Worm (Caenorhabditis elegans): ENCODE data around the gene irld-18.

ce11 chrIV:14621117-14621516 is 40.3 kb upstream of the irld-18 start:
- TF ChIP-seq elt-2 (tag; optimal IDR thresholded peaks at IDR 0.05) (no peak), pqm-1 (tag; optimal IDR thresholded peaks at IDR 0.05) (no peak), ztf-16 (tag; optimal IDR thresholded peaks at IDR 0.05) (no peak), hlh-30 (tag; optimal IDR thresholded peaks at IDR 0.05; ENCODE audit: insufficient read depth) (no peak), gmeb-2 (tag; optimal IDR thresholded peaks at IDR 0.05) (no peak), ama-1 (optimal IDR thresholded peaks at IDR 0.05) (no peak), che-1 (tag; optimal IDR thresholded peaks at IDR 0.05) (no peak)
